Worm (Caenorhabditis elegans) whole organism, young adult: ENCODE results near the gene str-93.

Source experiments
- C17E4.6 ChIP-seq: fragments of 200-800 bp; sonication (Bioruptor generic); IDR thresholded peaks from 2 replicates; pipeline ENCODE4 v1.3.6; 2022; ENCODE audit warnings: missing genetic modification reagents, missing genetic modification characterization, missing compliant biosample characterization
- F10E7.11 ChIP-seq: sonication (generic microtip); optimal IDR thresholded peaks from 2 replicates; lab custom pipeline; 2017; ENCODE audit warnings: mild to moderate bottlenecking, missing genetic modification characterization, moderate library complexity, missing compliant biosample characterization
- F23B12.7 ChIP-seq: sonication (generic microtip); optimal IDR thresholded peaks from 2 replicates; lab custom pipeline; 2017; ENCODE audit warnings: missing genetic modification characterization, mild to moderate bottlenecking, missing compliant biosample characterization, antibody characterized with exemption, moderate library complexity; ENCODE audit not compliant: insufficient read depth
- F37B4.10 ChIP-seq: fragments of 200-800 bp; sonication (Bioruptor generic); IDR thresholded peaks from 2 replicates; pipeline ENCODE4 v1.3.6; 2022; ENCODE audit warnings: missing genetic modification characterization, missing compliant biosample characterization
- F57A8.1 ChIP-seq: fragments of 200-800 bp; sonication (Bioruptor generic); optimal IDR thresholded peaks from 2 replicates; lab custom pipeline; 2018; ENCODE audit warnings: mild to moderate bottlenecking, missing genetic modification characterization, moderate library complexity, missing compliant biosample characterization
- Y53G8AR.9 ChIP-seq: fragments of 200-800 bp; sonication (Bioruptor generic); conservative IDR thresholded peaks from 2 replicates; pipeline ENCODE4 v1.3.6; 2022; ENCODE audit warnings: missing genetic modification reagents, missing genetic modification characterization, missing compliant biosample characterization
- ama-1 ChIP-seq, 3 experiments: fragments of 150-350 bp in 1 of 3; sonication (generic microtip) in 2 of 3; optimal IDR thresholded peaks; 2 replicates each; lab custom pipeline; 2014 to 2018; ENCODE audit warnings: missing biosample characterization in 2 of 3, missing genetic modification characterization in 2 of 3, missing genetic modification reagents in 2 of 3
- attf-3 ChIP-seq: fragments of 200-800 bp; sonication (Bioruptor generic); conservative IDR thresholded peaks from 2 replicates; pipeline ENCODE4 v1.3.6; 2022; ENCODE audit warnings: missing genetic modification reagents, missing genetic modification characterization, missing compliant biosample characterization
- bed-2 ChIP-seq: fragments of 200-800 bp; sonication (Bioruptor generic); IDR thresholded peaks from 2 replicates; pipeline ENCODE4 v1.3.6; 2022; ENCODE audit warnings: missing genetic modification reagents, missing genetic modification characterization, missing compliant biosample characterization
- ceh-40 ChIP-seq: fragments of 200-800 bp; sonication (Bioruptor generic); IDR thresholded peaks from 2 replicates; pipeline ENCODE4 v1.3.6; 2022; ENCODE audit warnings: missing genetic modification characterization, missing compliant biosample characterization
- chd-7 ChIP-seq: sonication (generic microtip); optimal IDR thresholded peaks from 2 replicates; lab custom pipeline; 2016; ENCODE audit warnings: mild to moderate bottlenecking, missing genetic modification characterization, moderate library complexity, missing compliant biosample characterization
- die-1 ChIP-seq: sonication (generic microtip); optimal IDR thresholded peaks from 2 replicates; lab custom pipeline; 2016; ENCODE audit warnings: missing genotype, mild to moderate bottlenecking, missing genetic modification characterization, missing compliant biosample characterization
- dox-1 ChIP-seq: fragments of 200-800 bp; sonication (Bioruptor generic); IDR thresholded peaks from 2 replicates; pipeline ENCODE4 v1.3.6; 2022; ENCODE audit warnings: missing genetic modification reagents, missing genetic modification characterization, missing compliant biosample characterization
- dpl-1 ChIP-seq: fragments of 150-350 bp; optimal IDR thresholded peaks from 2 replicates; lab custom pipeline; 2014; ENCODE audit warnings: missing biosample characterization, missing genetic modification reagents, missing genetic modification characterization
- egl-18 ChIP-seq: fragments of 200-800 bp; sonication (Bioruptor generic); IDR thresholded peaks from 2 replicates; pipeline ENCODE4 v1.3.6; 2022; ENCODE audit warnings: missing genetic modification reagents, missing genetic modification characterization, missing compliant biosample characterization
- egl-44 ChIP-seq: fragments of 200-800 bp; sonication (Bioruptor generic); IDR thresholded peaks from 2 replicates; pipeline ENCODE4 v1.3.6; 2022; ENCODE audit warnings: missing genetic modification reagents, missing genetic modification characterization, missing compliant biosample characterization
- ekl-4 ChIP-seq: fragments of 200-800 bp; sonication (Bioruptor generic); IDR thresholded peaks from 2 replicates; pipeline ENCODE4 v1.3.6; 2022; ENCODE audit warnings: missing genetic modification reagents, missing genetic modification characterization, missing compliant biosample characterization
- him-1 ChIP-seq: sonication (generic microtip); optimal IDR thresholded peaks from 2 replicates; lab custom pipeline; 2016; ENCODE audit warnings: missing genotype, missing genetic modification reagents, missing genetic modification characterization, missing compliant biosample characterization
- lag-1 ChIP-seq: fragments of 200-800 bp; sonication (Bioruptor generic); IDR thresholded peaks from 2 replicates; pipeline ENCODE4 v1.3.6; 2022; ENCODE audit warnings: missing genetic modification reagents, missing genetic modification characterization, missing compliant biosample characterization
- lin-26 ChIP-seq: fragments of 200-800 bp; sonication (Bioruptor generic); IDR thresholded peaks from 2 replicates; pipeline ENCODE4 v1.3.6; 2022; ENCODE audit warnings: missing genetic modification reagents, missing genetic modification characterization, missing compliant biosample characterization
- lin-54 ChIP-seq: fragments of 200-800 bp; sonication (Bioruptor generic); optimal IDR thresholded peaks from 2 replicates; lab custom pipeline; 2018; ENCODE audit warnings: mild to moderate bottlenecking, missing genetic modification characterization, missing compliant biosample characterization
- lsl-1 ChIP-seq: fragments of 200-800 bp; sonication (Bioruptor generic); optimal IDR thresholded peaks from 2 replicates; lab custom pipeline; 2018; ENCODE audit warnings: mild to moderate bottlenecking, missing genetic modification characterization, moderate library complexity, missing compliant biosample characterization
- mel-28 ChIP-seq: sonication (generic microtip); optimal IDR thresholded peaks from 2 replicates; lab custom pipeline; 2016; ENCODE audit warnings: borderline replicate concordance, mild to moderate bottlenecking, missing genetic modification characterization, missing compliant biosample characterization
- mxl-1 ChIP-seq: sonication (generic microtip); optimal IDR thresholded peaks from 2 replicates; lab custom pipeline; 2016; ENCODE audit warnings: missing genetic modification characterization, missing compliant biosample characterization
- nfya-1 ChIP-seq: sonication (generic microtip); optimal IDR thresholded peaks from 2 replicates; lab custom pipeline; 2017; ENCODE audit warnings: antibody characterized with exemption, missing compliant biosample characterization, missing genetic modification characterization, borderline replicate concordance; ENCODE audit not compliant: insufficient read depth
- nfya-2 ChIP-seq: fragments of 200-800 bp; sonication (Bioruptor generic); IDR thresholded peaks from 2 replicates; pipeline ENCODE4 v1.3.6; 2022; ENCODE audit warnings: missing genetic modification reagents, missing genetic modification characterization, missing compliant biosample characterization
- nfyb-1 ChIP-seq: fragments of 200-800 bp; sonication (Bioruptor generic); IDR thresholded peaks from 2 replicates; pipeline ENCODE4 v1.3.6; 2022; ENCODE audit warnings: missing genetic modification reagents, missing genetic modification characterization, missing compliant biosample characterization
- nhr-120 ChIP-seq: fragments of 200-800 bp; sonication (Bioruptor generic); IDR thresholded peaks from 2 replicates; pipeline ENCODE4 v1.3.6; 2022; ENCODE audit warnings: missing genetic modification characterization, missing compliant biosample characterization
- nhr-27 ChIP-seq: fragments of 200-800 bp; sonication (Bioruptor generic); optimal IDR thresholded peaks from 2 replicates; lab custom pipeline; 2018; ENCODE audit warnings: mild to moderate bottlenecking, missing genetic modification characterization, moderate library complexity, missing compliant biosample characterization
- nhr-90 ChIP-seq: sonication (generic microtip); optimal IDR thresholded peaks from 2 replicates; lab custom pipeline; 2016; ENCODE audit warnings: missing genotype, mild to moderate bottlenecking, missing genetic modification characterization, missing compliant biosample characterization
- sdz-38 ChIP-seq: sonication (generic microtip); optimal IDR thresholded peaks from 2 replicates; lab custom pipeline; 2016; ENCODE audit warnings: missing genotype, missing genetic modification characterization, missing compliant biosample characterization
- snpc-3.4 ChIP-seq: sonication (generic microtip); optimal IDR thresholded peaks from 2 replicates; lab custom pipeline; 2017; ENCODE audit warnings: missing genetic modification characterization, mild to moderate bottlenecking, missing compliant biosample characterization, antibody characterized with exemption, moderate library complexity, missing genotype, missing genetic modification reagents
- tbp1 ChIP-seq: fragments of 200-800 bp; sonication (Bioruptor generic); optimal IDR thresholded peaks from 2 replicates; lab custom pipeline; 2018; ENCODE audit warnings: mild to moderate bottlenecking, missing genetic modification characterization, missing compliant biosample characterization
- ztf-22 ChIP-seq: fragments of 200-800 bp; sonication (Bioruptor generic); optimal IDR thresholded peaks from 2 replicates; lab custom pipeline; 2018; ENCODE audit warnings: mild to moderate bottlenecking, missing genetic modification characterization, moderate library complexity, missing compliant biosample characterization
- ztf-3 ChIP-seq: fragments of 200-800 bp; sonication (Bioruptor generic); optimal IDR thresholded peaks from 2 replicates; lab custom pipeline; 2018; ENCODE audit warnings: mild to moderate bottlenecking, missing genetic modification characterization, missing compliant biosample characterization

The str-93 gene

DNA sequence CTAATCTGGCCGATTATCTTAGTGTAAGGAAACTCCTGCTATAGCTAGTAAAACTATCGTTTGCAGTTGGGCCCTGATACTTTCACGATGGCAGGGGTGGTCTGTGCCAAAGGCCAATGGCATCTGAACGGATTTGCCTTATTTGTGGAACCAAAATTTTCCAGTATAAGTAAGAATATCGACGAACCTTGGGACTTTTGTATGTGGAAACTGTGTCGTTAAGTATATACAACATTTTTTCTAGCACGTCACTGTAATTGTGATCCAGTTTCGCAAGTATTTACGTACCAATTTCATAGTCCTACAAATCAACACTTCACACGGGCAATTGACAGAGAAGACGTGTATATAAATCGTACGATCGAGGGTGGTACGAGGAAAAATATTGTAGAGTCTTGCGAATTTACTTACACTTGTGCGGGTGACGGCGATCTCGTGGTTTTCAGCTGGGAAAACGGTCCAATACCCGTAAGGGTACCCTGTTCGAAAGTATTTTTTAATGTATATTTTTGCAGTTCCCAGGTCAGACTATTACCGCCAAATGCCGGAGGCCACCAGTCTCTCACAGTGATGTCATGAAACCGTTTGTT, 33.1 kb upstream of the str-93 start:
- TF ChIP-seq F37B4.10 (GFP tag; lab: Robert Waterston, UW), result no peak

DNA sequence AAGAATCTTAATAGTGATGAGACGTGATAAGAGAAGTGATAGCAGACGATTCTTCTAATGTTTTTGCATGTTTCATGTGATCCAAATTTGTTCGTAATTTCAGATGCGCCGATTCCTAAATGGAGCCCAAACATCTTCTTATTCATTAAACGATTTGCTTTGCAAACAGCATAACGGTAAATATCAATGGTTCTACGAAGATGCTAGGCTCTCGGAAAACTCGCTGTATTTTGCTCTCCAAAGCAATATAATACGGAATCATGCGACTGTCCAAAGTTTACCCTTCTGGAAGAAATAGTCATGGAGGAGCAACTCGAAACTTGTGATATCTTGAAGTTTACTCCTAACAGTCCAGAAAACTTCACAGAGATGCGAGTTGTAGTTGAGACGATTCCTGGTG, 32.6 kb upstream of the str-93 start, which contains the start of gene W06D12.6:
W06D12.6 (plus strand) TSS at position 301 of the 400 bp plus-strand sequence.
- TF ChIP-seq him-1 (tag; lab: Kevin White, UChicago) (no peak), ztf-3 (GFP tag; lab: Kevin White, UChicago) (no peak), nhr-120 (GFP tag; lab: Robert Waterston, UW) (no peak), lin-54 (GFP tag; lab: Kevin White, UChicago) (no peak), nfya-2 (GFP tag; lab: Robert Waterston, UW) (no peak), die-1 (no peak), ceh-40 (GFP tag; lab: Robert Waterston, UW) (no peak), nfya-1 (tag; lab: Kevin White, UChicago) (no peak), F23B12.7 (tag; lab: Kevin White, UChicago) (no peak), lag-1 (no peak), mxl-1 (no peak), sdz-38 (tag; lab: Kevin White, UChicago) (no peak), egl-18 (GFP tag; lab: Robert Waterston, UW) (no peak), attf-3 (GFP tag; lab: Robert Waterston, UW) (no peak), tbp1 (GFP tag; lab: Kevin White, UChicago) (no peak), nfyb-1 (GFP tag; lab: Robert Waterston, UW) (no peak), nhr-90 (tag; lab: Kevin White, UChicago) (no peak), F10E7.11 (tag; lab: Kevin White, UChicago) (no peak), chd-7 (tag; lab: Kevin White, UChicago) (no peak)

DNA sequence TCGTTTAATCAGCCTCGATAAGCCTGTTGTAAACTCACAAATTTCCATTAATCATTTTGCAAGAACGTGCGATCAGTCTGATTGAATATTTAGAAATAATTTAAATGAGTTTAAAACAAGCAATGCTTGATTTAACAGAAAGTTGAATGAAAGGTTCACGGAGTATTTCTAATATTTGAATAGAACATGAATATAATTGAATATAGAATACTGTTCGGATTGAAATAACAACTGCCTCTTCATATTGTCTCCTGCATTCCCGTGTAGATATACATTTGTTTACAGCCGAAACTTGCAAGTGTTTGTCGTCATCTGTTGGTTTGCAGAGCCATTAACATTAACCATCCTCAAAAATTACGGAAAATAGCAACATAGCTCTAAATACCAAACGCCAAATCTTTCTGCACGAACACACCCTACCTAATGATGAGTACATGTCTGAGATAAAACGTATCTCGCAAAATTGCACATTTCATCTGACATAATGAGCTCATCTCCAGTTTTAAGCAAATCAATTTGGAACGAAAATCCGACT, 27.6 kb upstream of the str-93 start, which contains the start of the genes Y26G10.5 and srh-32:
Y26G10.5 (minus strand) TSS at position 101 of the 535 bp plus-strand sequence.
srh-32 (plus strand) TSS at position 485 of the 535 bp plus-strand sequence.
- TF ChIP-seq lin-26 (GFP tag; lab: Robert Waterston, UW), result no peak
- no peak for TF ChIP-seq bed-2 (GFP tag; lab: Robert Waterston, UW)
- no peak for TF ChIP-seq dox-1 (GFP tag; lab: Robert Waterston, UW)
- no peak for TF ChIP-seq nhr-27 (tag; lab: Kevin White, UChicago)
- no peak for TF ChIP-seq dpl-1 (GFP tag; lab: Kevin White, UChicago)
- no peak for TF ChIP-seq nhr-90 (tag; lab: Kevin White, UChicago)
- TF ChIP-seq lag-1, result no peak
- no peak for TF ChIP-seq ztf-22
- no peak for TF ChIP-seq F57A8.1 (GFP tag; lab: Kevin White, UChicago)
- no peak for TF ChIP-seq egl-44 (GFP tag; lab: Robert Waterston, UW)
- no peak for TF ChIP-seq Y53G8AR.9 (GFP tag; lab: Robert Waterston, UW)
- no peak for TF ChIP-seq lsl-1 (GFP tag; lab: Kevin White, UChicago)
- TF ChIP-seq ceh-40 (GFP tag; lab: Robert Waterston, UW), result no peak
- TF ChIP-seq ekl-4 (GFP tag; lab: Robert Waterston, UW), result no peak
- no peak for TF ChIP-seq C17E4.6 (GFP tag; lab: Robert Waterston, UW)
- TF ChIP-seq ama-1 (optimal IDR thresholded peaks at IDR 0.05; lab: Kevin White, UChicago), result no peak
- TF ChIP-seq ama-1 (GFP tag; optimal IDR thresholded peaks at IDR 0.05; lab: Kevin White, UChicago), result no peak
- TF ChIP-seq mel-28, result no peak
- TF ChIP-seq die-1, result no peak
- no peak for TF ChIP-seq snpc-3.4 (tag; lab: Kevin White, UChicago)
